Fruit fly (Drosophila melanogaster) whole organism, embryonic: ENCODE data around the gene CG15422.
A peak's percentile ranks its signal among the peaks of the same experiment; 100 is the strongest.

Experiments
- BEAF-32 ChIP-seq: fragments of 200-800 bp; sonication (Bioruptor generic); optimal IDR thresholded peaks from 3 replicates; lab custom pipeline; 2017; ENCODE audit warnings: missing biosample characterization, missing genetic modification characterization, mild to moderate bottlenecking, moderate library complexity, missing genetic modification reagents
- CG10366 ChIP-seq: fragments of 200-800 bp; sonication (Bioruptor generic); IDR thresholded peaks from 2 replicates; pipeline ENCODE4 v1.3.6; 2022; ENCODE audit warnings: missing biosample characterization, missing genetic modification characterization
- CG10565 ChIP-seq: fragments of 200-800 bp; sonication (Bioruptor generic); optimal IDR thresholded peaks from 3 replicates; lab custom pipeline; 2016; ENCODE audit warnings: missing biosample characterization, mild to moderate bottlenecking, missing genetic modification characterization
- CG11456 ChIP-seq: fragments of 200-800 bp; sonication (Bioruptor generic); IDR thresholded peaks from 3 replicates; pipeline ENCODE4 v1.3.6; 2022; ENCODE audit warnings: missing biosample characterization, missing genetic modification characterization
- CG11696 ChIP-seq: fragments of 200-800 bp; sonication (Bioruptor generic); IDR thresholded peaks from 2 replicates; pipeline ENCODE4 v1.3.6; 2022; ENCODE audit warnings: missing biosample characterization, missing genetic modification characterization
- CG1233 ChIP-seq: fragments of 200-800 bp; sonication (Bioruptor generic); optimal IDR thresholded peaks from 4 replicates; lab custom pipeline; 2018; ENCODE audit warnings: missing biosample characterization, mild to moderate bottlenecking, missing genetic modification characterization
- CG13123 ChIP-seq: fragments of 200-800 bp; sonication (Bioruptor generic); optimal IDR thresholded peaks from 2 replicates; lab custom pipeline; 2016; ENCODE audit warnings: missing biosample characterization, missing genetic modification characterization
- CG13296 ChIP-seq: fragments of 200-800 bp; sonication (Bioruptor generic); optimal IDR thresholded peaks from 3 replicates; lab custom pipeline; 2018; ENCODE audit warnings: missing biosample characterization, mild to moderate bottlenecking, missing genetic modification characterization
- CG1602 ChIP-seq: fragments of 200-800 bp; sonication (Bioruptor generic); optimal IDR thresholded peaks from 3 replicates; lab custom pipeline; 2016; ENCODE audit warnings: missing biosample characterization, missing genetic modification characterization
- CG17612 ChIP-seq: fragments of 200-800 bp; sonication (Bioruptor generic); IDR thresholded peaks from 2 replicates; pipeline ENCODE4 v1.3.6; 2022; ENCODE audit warnings: missing biosample characterization, missing genetic modification characterization
- CG17802 ChIP-seq: fragments of 200-800 bp; sonication (Bioruptor generic); optimal IDR thresholded peaks from 2 replicates; lab custom pipeline; 2018; ENCODE audit warnings: missing biosample characterization, mild to moderate bottlenecking, missing genetic modification characterization, moderate library complexity
- CG30020 ChIP-seq: fragments of 200-800 bp; optimal IDR thresholded peaks from 2 replicates; lab custom pipeline; 2019; ENCODE audit warnings: missing biosample characterization, mild to moderate bottlenecking, missing genetic modification characterization, moderate library complexity
- CG33557 ChIP-seq: fragments of 200-800 bp; sonication (Bioruptor generic); optimal IDR thresholded peaks from 2 replicates; lab custom pipeline; 2019; ENCODE audit warnings: missing biosample characterization, mild to moderate bottlenecking, missing genetic modification characterization, moderate library complexity
- CG4404 ChIP-seq: fragments of 200-800 bp; sonication (Bioruptor generic); IDR thresholded peaks from 2 replicates; pipeline ENCODE4 v1.3.6; 2022; ENCODE audit warnings: missing biosample characterization, missing genetic modification characterization
- CG6654 ChIP-seq: fragments of 200-800 bp; sonication (Bioruptor generic); optimal IDR thresholded peaks from 2 replicates; lab custom pipeline; 2017; ENCODE audit warnings: missing biosample characterization, mild to moderate bottlenecking, missing genetic modification characterization
- CG6689 ChIP-seq: fragments of 200-800 bp; sonication (Bioruptor generic); IDR thresholded peaks from 2 replicates; pipeline ENCODE4 v1.3.6; 2022; ENCODE audit warnings: missing biosample characterization, missing genetic modification characterization
- CG8290 ChIP-seq, 3 experiments: fragments of 200-800 bp; sonication (Bioruptor generic); optimal IDR thresholded peaks; 2 replicates each; lab custom pipeline; 2016 to 2019; ENCODE audit warnings: missing biosample characterization in 3 of 3, missing genetic modification characterization in 3 of 3, mild to moderate bottlenecking in 2 of 3, moderate library complexity in 1 of 3
- CG8924 ChIP-seq: fragments of 200-800 bp; optimal IDR thresholded peaks from 3 replicates; lab custom pipeline; 2019; ENCODE audit warnings: missing biosample characterization, mild to moderate bottlenecking, missing genetic modification characterization, moderate library complexity
- Camta ChIP-seq: fragments of 200-800 bp; sonication (Bioruptor generic); optimal IDR thresholded peaks from 2 replicates; lab custom pipeline; 2016; ENCODE audit warnings: missing biosample characterization, missing genetic modification characterization
- Dad ChIP-seq: fragments of 200-800 bp; sonication (Bioruptor generic); optimal IDR thresholded peaks from 3 replicates; lab custom pipeline; 2016; ENCODE audit warnings: missing biosample characterization, missing genetic modification characterization
- Hmx ChIP-seq: fragments of 200-800 bp; sonication (Bioruptor generic); optimal IDR thresholded peaks from 2 replicates; lab custom pipeline; 2016; ENCODE audit warnings: missing biosample characterization, missing genetic modification characterization
- Hr39 ChIP-seq: fragments of >200 bp; optimal IDR thresholded peaks from 2 replicates; lab custom pipeline; 2017
- Hr78 ChIP-seq, 2 experiments: fragments of 200-800 bp in 1 of 2; fragments of >200 bp in 1 of 2; sonication (Bioruptor generic) in 1 of 2; optimal IDR thresholded peaks; 2 replicates each; lab custom pipeline; 2017 to 2019; ENCODE audit warnings: missing biosample characterization in 2 of 2, missing genetic modification characterization in 2 of 2, mild to moderate bottlenecking in 1 of 2, moderate library complexity in 1 of 2
- Mrtf ChIP-seq: fragments of 200-800 bp; sonication (Bioruptor generic); IDR thresholded peaks from 3 replicates; pipeline ENCODE4 v1.3.6; 2022; ENCODE audit warnings: missing biosample characterization, missing genetic modification characterization
- Ravus ChIP-seq: fragments of 200-800 bp; sonication (Bioruptor generic); IDR thresholded peaks from 2 replicates; pipeline ENCODE4 v1.3.6; 2022; ENCODE audit warnings: missing biosample characterization, missing genetic modification characterization
- Six4 ChIP-seq: fragments of 200-800 bp; sonication (Bioruptor generic); optimal IDR thresholded peaks from 2 replicates; lab custom pipeline; 2016; ENCODE audit warnings: missing biosample characterization, missing genetic modification characterization
- Taf1 ChIP-seq: fragments of 200-800 bp; sonication (Bioruptor generic); IDR thresholded peaks from 2 replicates; pipeline ENCODE4 v1.3.6; 2022; ENCODE audit warnings: missing biosample characterization, missing genetic modification characterization
- Tbp ChIP-seq: fragments of >200 bp; optimal IDR thresholded peaks from 2 replicates; lab custom pipeline; 2018; ENCODE audit warnings: missing biosample characterization, missing genetic modification characterization
- ase ChIP-seq: fragments of 200-800 bp; sonication (Bioruptor generic); IDR thresholded peaks from 3 replicates; pipeline ENCODE4 v1.3.6; 2022; ENCODE audit warnings: missing biosample characterization, missing genetic modification characterization
- bowl ChIP-seq: fragments of 200-800 bp; sonication (Bioruptor generic); IDR thresholded peaks from 2 replicates; pipeline ENCODE4 v1.3.6; 2022; ENCODE audit warnings: missing biosample characterization, missing genetic modification characterization
- bsh ChIP-seq, 2 experiments: fragments of 200-800 bp; sonication (Bioruptor generic); optimal IDR thresholded peaks; 2 replicates each; lab custom pipeline; 2017 to 2018; ENCODE audit warnings: mild to moderate bottlenecking in 2 of 2, missing biosample characterization in 2 of 2, missing genetic modification characterization in 2 of 2, moderate library complexity in 1 of 2
- ems ChIP-seq: fragments of 200-800 bp; sonication (Bioruptor generic); optimal IDR thresholded peaks from 3 replicates; lab custom pipeline; 2016; ENCODE audit warnings: missing biosample characterization, missing genetic modification characterization
- esg ChIP-seq: fragments of 200-800 bp; sonication (Bioruptor generic); conservative IDR thresholded peaks from 2 replicates; pipeline ENCODE4 v1.3.6; 2022; ENCODE audit warnings: missing biosample characterization, missing genetic modification characterization
- fu2 ChIP-seq: fragments of 200-800 bp; sonication (Bioruptor generic); optimal IDR thresholded peaks from 2 replicates; lab custom pipeline; 2016; ENCODE audit warnings: missing biosample characterization, missing genetic modification characterization
- gem ChIP-seq: fragments of 200-800 bp; sonication (Bioruptor generic); optimal IDR thresholded peaks from 2 replicates; lab custom pipeline; 2019; ENCODE audit warnings: missing biosample characterization, mild to moderate bottlenecking, missing genetic modification characterization, moderate library complexity
- ham ChIP-seq: fragments of 200-800 bp; sonication (Bioruptor generic); IDR thresholded peaks from 2 replicates; pipeline ENCODE4 v1.3.6; 2022; ENCODE audit warnings: missing biosample characterization, missing genetic modification characterization
- lmd ChIP-seq: fragments of 200-800 bp; sonication (Bioruptor generic); IDR thresholded peaks from 2 replicates; pipeline ENCODE4 v1.3.6; 2022; ENCODE audit warnings: missing biosample characterization, missing genetic modification characterization
- mam ChIP-seq: fragments of 200-800 bp; sonication (Bioruptor generic); optimal IDR thresholded peaks from 3 replicates; lab custom pipeline; 2016; ENCODE audit warnings: missing biosample characterization, missing genetic modification characterization
- nom ChIP-seq: fragments of 200-800 bp; sonication (Bioruptor generic); optimal IDR thresholded peaks from 2 replicates; lab custom pipeline; 2017; ENCODE audit warnings: missing biosample characterization, missing genetic modification characterization, mild to moderate bottlenecking, moderate library complexity, missing genetic modification reagents
- phol ChIP-seq: fragments of 200-800 bp; sonication (Bioruptor generic); optimal IDR thresholded peaks from 3 replicates; lab custom pipeline; 2018; ENCODE audit warnings: missing biosample characterization, mild to moderate bottlenecking, missing genetic modification characterization, moderate library complexity
- rib ChIP-seq: fragments of 200-800 bp; sonication (Bioruptor generic); IDR thresholded peaks from 2 replicates; pipeline ENCODE4 v1.3.6; 2022; ENCODE audit warnings: missing biosample characterization, missing genetic modification characterization
- scrt ChIP-seq: fragments of 200-800 bp; sonication (Bioruptor generic); optimal IDR thresholded peaks from 2 replicates; lab custom pipeline; 2018; ENCODE audit warnings: missing biosample characterization, mild to moderate bottlenecking, missing genetic modification characterization, moderate library complexity
- sens ChIP-seq: fragments of 200-800 bp; sonication (Bioruptor generic); peaks from one replicate; lab custom pipeline; 2016; ENCODE audit warnings: missing biosample characterization, missing genetic modification characterization
- seq ChIP-seq: fragments of 200-800 bp; sonication (Bioruptor generic); IDR thresholded peaks from 2 replicates; pipeline ENCODE4 v1.3.6; 2022; ENCODE audit warnings: missing biosample characterization, missing genetic modification characterization
- slbo ChIP-seq: fragments of 200-800 bp; sonication (Bioruptor generic); IDR thresholded peaks from 2 replicates; pipeline ENCODE4 v1.3.6; 2022; ENCODE audit warnings: missing biosample characterization, missing genetic modification characterization
- slp2 ChIP-seq: fragments of 200-800 bp; sonication (Bioruptor generic); optimal IDR thresholded peaks from 2 replicates; lab custom pipeline; 2016; ENCODE audit warnings: missing biosample characterization, missing genetic modification characterization
- sqz ChIP-seq: fragments of 200-800 bp; sonication (Bioruptor generic); optimal IDR thresholded peaks from 3 replicates; lab custom pipeline; 2018; ENCODE audit warnings: missing biosample characterization, mild to moderate bottlenecking, missing genetic modification characterization
- twi ChIP-seq: fragments of 200-800 bp; optimal IDR thresholded peaks from 2 replicates; lab custom pipeline; 2019; ENCODE audit warnings: missing biosample characterization, mild to moderate bottlenecking, missing genetic modification characterization, moderate library complexity
- tx ChIP-seq: fragments of 200-800 bp; sonication (Bioruptor generic); optimal IDR thresholded peaks from 2 replicates; lab custom pipeline; 2016; ENCODE audit warnings: missing biosample characterization, missing genetic modification characterization
- zfh1 ChIP-seq: fragments of 200-800 bp; sonication (Bioruptor generic); IDR thresholded peaks from 3 replicates; pipeline ENCODE4 v1.3.6; 2022; ENCODE audit warnings: missing biosample characterization, missing genetic modification characterization

Gene CG15422

DNA sequence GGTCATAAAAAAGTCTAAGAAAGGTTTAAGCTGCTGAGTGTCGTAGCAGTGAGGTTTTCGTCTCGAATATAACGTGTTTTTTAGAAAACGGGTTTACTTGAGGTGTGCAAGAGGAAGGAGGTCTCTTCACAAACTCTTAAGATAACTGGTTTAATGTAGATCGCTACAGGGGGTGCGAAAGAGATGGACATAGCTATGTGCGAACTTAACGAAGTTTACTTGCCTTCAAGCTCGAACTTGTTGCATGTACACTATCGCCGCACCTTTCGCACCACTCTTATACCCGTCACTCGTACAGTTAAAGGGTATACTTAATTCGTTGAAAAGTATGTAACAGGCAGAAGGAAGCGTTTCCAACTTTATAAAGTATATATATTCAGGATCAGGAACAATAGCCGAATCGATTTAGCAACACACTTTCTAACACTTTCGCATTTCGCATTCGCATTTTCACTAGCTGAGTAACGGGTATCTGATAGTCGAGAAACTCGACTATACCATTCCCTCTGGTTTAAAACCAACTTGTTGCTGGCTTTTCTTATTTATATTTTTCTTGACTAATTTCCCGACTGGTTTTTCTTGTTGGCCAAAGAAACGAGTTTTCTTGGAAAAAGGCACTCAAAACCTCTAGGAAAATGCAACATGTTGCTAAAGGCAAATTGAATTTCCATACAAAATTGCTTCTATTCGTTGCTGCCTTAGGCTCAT, 25.6 kb downstream of the CG15422 start (continued):
- TF ChIP-seq CG4404 (peak; percentile 72), rib (GFP tag; lab: Robert Waterston, UW) (no peak; the same call in 1 of the 2 replicates), CG1602 (GFP tag; lab: Kevin White, UChicago) (peak; percentile 79), CG33557 (peak; percentile 90), bsh (GFP tag; optimal IDR thresholded peaks at IDR 0.05; lab: Kevin White, UChicago) (peak; percentile 86 to 92), CG8290 (GFP tag; optimal IDR thresholded peaks at IDR 0.05; lab: Kevin White, UChicago) (peak; percentile 81), CG8290 (tag; optimal IDR thresholded peaks at IDR 0.05; lab: Kevin White, UChicago) (peak; percentile 76 to 84), Six4 (GFP tag; lab: Kevin White, UChicago) (peak; percentile 80), slp2 (GFP tag; lab: Kevin White, UChicago) (peak; percentile 83), Hr39 (lab: Kevin White, UChicago) (no peak), Taf1 (peak; percentile 21; the same call in 1 of the 2 replicates), ase (GFP tag; lab: Robert Waterston, UW) (peak; percentile 85), gem (tag; lab: Kevin White, UChicago) (peak; percentile 92), nom (GFP tag; lab: Kevin White, UChicago) (no peak), CG13123 (GFP tag; lab: Kevin White, UChicago) (peak; percentile 70), lmd (GFP tag; lab: Robert Waterston, UW) (peak; percentile 87), phol (tag; lab: Kevin White, UChicago) (peak; percentile 88), Tbp (GFP tag; lab: Kevin White, UChicago) (no peak), sens (GFP tag; lab: Kevin White, UChicago) (peak; percentile 33), Hmx (GFP tag; lab: Kevin White, UChicago) (no peak), CG10565 (peak; percentile 44), Mrtf (GFP tag; lab: Robert Waterston, UW) (peak; percentile 90), CG11696 (GFP tag; lab: Robert Waterston, UW) (0 out of 2 replicates have a peak, but pooled peaks have one; percentile 40), CG10366 (GFP tag; lab: Robert Waterston, UW) (peak; percentile 86), CG30020 (tag; lab: Kevin White, UChicago) (peak; percentile 42), Camta (GFP tag; lab: Kevin White, UChicago) (peak; percentile 83), esg (peak; percentile 84), CG11456 (GFP tag; lab: Robert Waterston, UW) (peak; percentile 88), CG17802 (tag; lab: Kevin White, UChicago) (peak; percentile 61), CG1233 (peak; percentile 78), CG6689 (GFP tag; lab: Robert Waterston, UW) (peak; percentile 89), ham (GFP tag; lab: Robert Waterston, UW) (no peak), BEAF-32 (GFP tag; lab: Kevin White, UChicago) (no peak), ems (GFP tag; lab: Kevin White, UChicago) (peak; percentile 60), scrt (GFP tag; lab: Kevin White, UChicago) (peak; percentile 63), seq (GFP tag; lab: Robert Waterston, UW) (peak; percentile 86), zfh1 (GFP tag; lab: Robert Waterston, UW) (peak; percentile 93), mam (GFP tag; lab: Kevin White, UChicago) (peak; percentile 77), CG13296 (peak; percentile 55), bowl (GFP tag; lab: Robert Waterston, UW) (peak; percentile 71; the same call in 1 of the 2 replicates), CG6654 (GFP tag; lab: Kevin White, UChicago) (peak; percentile 46), Ravus (GFP tag; lab: Robert Waterston, UW) (peak; percentile 23; the same call in 1 of the 2 replicates), CG8924 (tag; lab: Kevin White, UChicago) (peak; percentile 90), fu2 (GFP tag; lab: Kevin White, UChicago) (peak; percentile 40), twi (tag; lab: Kevin White, UChicago) (peak; percentile 75), sqz (GFP tag; lab: Kevin White, UChicago) (peak; percentile 70), Hr78 (GFP tag; optimal IDR thresholded peaks at IDR 0.05; lab: Kevin White, UChicago) (no peak), CG17612 (GFP tag; lab: Robert Waterston, UW) (peak; percentile 67), Dad (peak; percentile 67), tx (GFP tag; lab: Kevin White, UChicago) (peak; percentile 67), slbo (peak; percentile 85)
